Fruit fly (Drosophila melanogaster) whole organism, embryonic: Measurements from ENCODE around the gene InR.

Source experiments
- CG1792 ChIP-seq: fragments of 200-800 bp; sonication (Bioruptor generic); optimal IDR thresholded peaks from 2 replicates; lab custom pipeline; 2016; ENCODE audit warnings: missing biosample characterization, missing genetic modification characterization
- CG18619 ChIP-seq: fragments of 200-800 bp; sonication (Bioruptor generic); optimal IDR thresholded peaks from 3 replicates; lab custom pipeline; 2017; ENCODE audit warnings: missing biosample characterization, mild to moderate bottlenecking, missing genetic modification characterization
- CG2889 ChIP-seq: fragments of 200-800 bp; sonication (Bioruptor generic); IDR thresholded peaks from 3 replicates; pipeline ENCODE4 v1.3.6; 2022; ENCODE audit warnings: missing biosample characterization, missing genetic modification characterization
- CG7271 ChIP-seq: fragments of 200-800 bp; sonication (Bioruptor generic); optimal IDR thresholded peaks from 2 replicates; lab custom pipeline; 2018; ENCODE audit warnings: missing biosample characterization, mild to moderate bottlenecking, missing genetic modification characterization, moderate library complexity
- CG9932 ChIP-seq: fragments of 200-800 bp; sonication (Bioruptor generic); IDR thresholded peaks from 2 replicates; pipeline ENCODE4 v1.3.6; 2022; ENCODE audit warnings: missing biosample characterization, missing genetic modification characterization
- Sox102F ChIP-seq: fragments of 200-800 bp; sonication (Bioruptor generic); optimal IDR thresholded peaks from 2 replicates; lab custom pipeline; 2018; ENCODE audit warnings: missing biosample characterization, mild to moderate bottlenecking, missing genetic modification characterization, moderate library complexity

dm6 chr3R:21665404-21665803 lies 46.3 kb upstream of the InR start:
- TF ChIP-seq Sox102F (GFP tag; lab: Kevin White, UChicago) (no peak), CG1792 (GFP tag; lab: Kevin White, UChicago) (no peak), CG9932 (no peak), CG7271 (no peak), CG2889 (GFP tag; lab: Robert Waterston, UW) (no peak), CG18619 (no peak)
